Worm (Caenorhabditis elegans) whole organism, young adult: Measurements from ENCODE around the gene B0507.1.

Source experiments
- B0336.3 ChIP-seq: fragments of 200-800 bp; sonication (Bioruptor generic); IDR thresholded peaks from 2 replicates; pipeline ENCODE4 v1.3.6; 2022; ENCODE audit warnings: missing genetic modification characterization, missing compliant biosample characterization
- C06A6.2 ChIP-seq: fragments of 200-800 bp; sonication (Bioruptor generic); conservative IDR thresholded peaks from 2 replicates; pipeline ENCODE4 v1.3.6; 2022; ENCODE audit warnings: missing genetic modification characterization, missing compliant biosample characterization
- C17E4.6 ChIP-seq: fragments of 200-800 bp; sonication (Bioruptor generic); IDR thresholded peaks from 2 replicates; pipeline ENCODE4 v1.3.6; 2022; ENCODE audit warnings: missing genetic modification reagents, missing genetic modification characterization, missing compliant biosample characterization
- F33H1.4 ChIP-seq: fragments of 200-800 bp; sonication (Bioruptor generic); IDR thresholded peaks from 2 replicates; pipeline ENCODE4 v1.3.6; 2022; ENCODE audit warnings: missing genetic modification reagents, missing genetic modification characterization, missing compliant biosample characterization
- F39B2.1 ChIP-seq: fragments of 200-800 bp; sonication (Bioruptor generic); IDR thresholded peaks from 2 replicates; pipeline ENCODE4 v1.3.6; 2022; ENCODE audit warnings: missing genetic modification reagents, missing genetic modification characterization, missing compliant biosample characterization
- F49E8.2 ChIP-seq: sonication (generic microtip); optimal IDR thresholded peaks from 3 replicates; lab custom pipeline; 2017; ENCODE audit warnings: missing genetic modification characterization, mild to moderate bottlenecking, missing compliant biosample characterization, antibody characterized with exemption, moderate library complexity; ENCODE audit not compliant: insufficient read depth
- F55B11.4 ChIP-seq: sonication (generic microtip); optimal IDR thresholded peaks from 2 replicates; lab custom pipeline; 2016; ENCODE audit warnings: missing compliant biosample characterization, missing genetic modification characterization, borderline replicate concordance; ENCODE audit not compliant: insufficient read depth
- F57A8.1 ChIP-seq: fragments of 200-800 bp; sonication (Bioruptor generic); optimal IDR thresholded peaks from 2 replicates; lab custom pipeline; 2018; ENCODE audit warnings: mild to moderate bottlenecking, missing genetic modification characterization, moderate library complexity, missing compliant biosample characterization
- Y67H2A.10 ChIP-seq: fragments of 200-800 bp; sonication (Bioruptor generic); conservative IDR thresholded peaks from 2 replicates; pipeline ENCODE4 v1.3.6; 2022; ENCODE audit warnings: missing genetic modification reagents, missing genetic modification characterization, missing compliant biosample characterization
- attf-5 ChIP-seq: fragments of 200-800 bp; sonication (Bioruptor generic); optimal IDR thresholded peaks from 2 replicates; lab custom pipeline; 2018; ENCODE audit warnings: mild to moderate bottlenecking, missing genetic modification characterization, missing compliant biosample characterization
- cebp-1 ChIP-seq, 2 experiments: fragments of 200-800 bp in 1 of 2; sonication (Bioruptor generic) in 1 of 2; sonication (generic microtip) in 1 of 2; IDR thresholded peaks in 1 of 2; optimal IDR thresholded peaks in 1 of 2; 2 replicates each; pipeline versions ENCODE4 v1.3.6 to Lab custom; 2017 to 2022; ENCODE audit warnings: missing compliant biosample characterization in 2 of 2, missing genetic modification characterization in 2 of 2, mild to moderate bottlenecking in 1 of 2, missing genetic modification reagents in 1 of 2, moderate library complexity in 1 of 2
- dox-1 ChIP-seq: fragments of 200-800 bp; sonication (Bioruptor generic); IDR thresholded peaks from 2 replicates; pipeline ENCODE4 v1.3.6; 2022; ENCODE audit warnings: missing genetic modification reagents, missing genetic modification characterization, missing compliant biosample characterization
- dpff-1 ChIP-seq: sonication (generic microtip); optimal IDR thresholded peaks from 2 replicates; lab custom pipeline; 2017; ENCODE audit warnings: mild to moderate bottlenecking, missing genetic modification characterization, missing compliant biosample characterization
- efl-1 ChIP-seq: fragments of 150-350 bp; optimal IDR thresholded peaks from 2 replicates; lab custom pipeline; 2014; ENCODE audit warnings: missing biosample characterization, missing genetic modification reagents, missing genetic modification characterization
- hmg-1.2 ChIP-seq: fragments of 200-800 bp; sonication (Bioruptor generic); IDR thresholded peaks from 2 replicates; pipeline ENCODE4 v1.3.6; 2022; ENCODE audit warnings: missing genetic modification reagents, missing genetic modification characterization, missing compliant biosample characterization
- hsf-1 ChIP-seq: fragments of 200-800 bp; sonication (Bioruptor generic); IDR thresholded peaks from 2 replicates; pipeline ENCODE4 v1.3.6; 2022; ENCODE audit warnings: missing genetic modification reagents, missing genetic modification characterization, missing compliant biosample characterization
- let-526 ChIP-seq: fragments of 200-800 bp; sonication (Bioruptor generic); IDR thresholded peaks from 2 replicates; pipeline ENCODE4 v1.3.6; 2022; ENCODE audit warnings: missing genetic modification reagents, missing genetic modification characterization, missing compliant biosample characterization
- lir-1 ChIP-seq: fragments of 200-800 bp; sonication (Bioruptor generic); conservative IDR thresholded peaks from 2 replicates; pipeline ENCODE4 v1.3.6; 2022; ENCODE audit warnings: missing genetic modification reagents, missing genetic modification characterization, missing compliant biosample characterization
- lsl-1 ChIP-seq: fragments of 200-800 bp; sonication (Bioruptor generic); optimal IDR thresholded peaks from 2 replicates; lab custom pipeline; 2018; ENCODE audit warnings: mild to moderate bottlenecking, missing genetic modification characterization, moderate library complexity, missing compliant biosample characterization
- madf-10 ChIP-seq: sonication (generic microtip); optimal IDR thresholded peaks from 2 replicates; lab custom pipeline; 2016; ENCODE audit warnings: mild to moderate bottlenecking, missing genetic modification characterization, missing compliant biosample characterization
- madf-3 ChIP-seq: fragments of 200-800 bp; sonication (Bioruptor generic); IDR thresholded peaks from 2 replicates; pipeline ENCODE4 v1.3.6; 2022; ENCODE audit warnings: missing genetic modification reagents, missing genetic modification characterization, missing compliant biosample characterization
- nfya-2 ChIP-seq: fragments of 200-800 bp; sonication (Bioruptor generic); IDR thresholded peaks from 2 replicates; pipeline ENCODE4 v1.3.6; 2022; ENCODE audit warnings: missing genetic modification reagents, missing genetic modification characterization, missing compliant biosample characterization
- nhr-120 ChIP-seq: fragments of 200-800 bp; sonication (Bioruptor generic); IDR thresholded peaks from 2 replicates; pipeline ENCODE4 v1.3.6; 2022; ENCODE audit warnings: missing genetic modification characterization, missing compliant biosample characterization
- pbrm-1 ChIP-seq: fragments of 200-800 bp; sonication (Bioruptor generic); IDR thresholded peaks from 2 replicates; pipeline ENCODE4 v1.3.6; 2022; ENCODE audit warnings: missing genetic modification reagents, missing genetic modification characterization, missing compliant biosample characterization
- rec-8 ChIP-seq, 2 experiments: sonication (generic microtip); optimal IDR thresholded peaks; 2 replicates each; lab custom pipeline; 2016; ENCODE audit warnings: mild to moderate bottlenecking in 2 of 2, missing genetic modification characterization in 2 of 2, missing genetic modification reagents in 2 of 2, missing genotype in 2 of 2, missing biosample characterization in 1 of 2, missing compliant biosample characterization in 1 of 2, moderate library complexity in 1 of 2
- sea-2 ChIP-seq: fragments of 200-800 bp; sonication (Bioruptor generic); IDR thresholded peaks from 2 replicates; pipeline ENCODE4 v1.3.6; 2022; ENCODE audit warnings: missing genetic modification characterization, missing compliant biosample characterization
- snpc-1.3 ChIP-seq: sonication (generic microtip); optimal IDR thresholded peaks from 2 replicates; lab custom pipeline; 2017; ENCODE audit warnings: missing genetic modification characterization, mild to moderate bottlenecking, missing compliant biosample characterization, antibody characterized with exemption, moderate library complexity, missing genotype, missing genetic modification reagents; ENCODE audit not compliant: insufficient read depth
- snpc-3.4 ChIP-seq: sonication (generic microtip); optimal IDR thresholded peaks from 2 replicates; lab custom pipeline; 2017; ENCODE audit warnings: missing genetic modification characterization, mild to moderate bottlenecking, missing compliant biosample characterization, antibody characterized with exemption, moderate library complexity, missing genotype, missing genetic modification reagents
- sptf-2 ChIP-seq: fragments of 200-800 bp; sonication (Bioruptor generic); optimal IDR thresholded peaks from 2 replicates; lab custom pipeline; 2018; ENCODE audit warnings: mild to moderate bottlenecking, missing genetic modification characterization, missing compliant biosample characterization
- tbp1 ChIP-seq: fragments of 200-800 bp; sonication (Bioruptor generic); optimal IDR thresholded peaks from 2 replicates; lab custom pipeline; 2018; ENCODE audit warnings: mild to moderate bottlenecking, missing genetic modification characterization, missing compliant biosample characterization
- tbx-9 ChIP-seq: sonication (generic microtip); optimal IDR thresholded peaks from 2 replicates; lab custom pipeline; 2016; ENCODE audit warnings: borderline replicate concordance, missing genetic modification characterization, inconsistent platforms, missing compliant biosample characterization
- unc-130 ChIP-seq: sonication (generic microtip); optimal IDR thresholded peaks from 2 replicates; lab custom pipeline; 2016; ENCODE audit warnings: missing genetic modification reagents, missing genetic modification characterization, missing compliant biosample characterization
- zim-3 ChIP-seq: sonication (generic microtip); optimal IDR thresholded peaks from 2 replicates; lab custom pipeline; 2017; ENCODE audit warnings: mild to moderate bottlenecking, missing genetic modification characterization, moderate library complexity, missing compliant biosample characterization
- ztf-22 ChIP-seq: fragments of 200-800 bp; sonication (Bioruptor generic); optimal IDR thresholded peaks from 2 replicates; lab custom pipeline; 2018; ENCODE audit warnings: mild to moderate bottlenecking, missing genetic modification characterization, moderate library complexity, missing compliant biosample characterization
- ztf-26 ChIP-seq: sonication (generic microtip); optimal IDR thresholded peaks from 2 replicates; lab custom pipeline; 2017; ENCODE audit warnings: missing genetic modification characterization, missing compliant biosample characterization
- ztf-6 ChIP-seq: fragments of 200-800 bp; sonication (Bioruptor generic); IDR thresholded peaks from 2 replicates; pipeline ENCODE4 v1.3.6; 2022; ENCODE audit warnings: missing genetic modification reagents, missing genetic modification characterization, missing compliant biosample characterization

B0507.1 gene

DNA sequence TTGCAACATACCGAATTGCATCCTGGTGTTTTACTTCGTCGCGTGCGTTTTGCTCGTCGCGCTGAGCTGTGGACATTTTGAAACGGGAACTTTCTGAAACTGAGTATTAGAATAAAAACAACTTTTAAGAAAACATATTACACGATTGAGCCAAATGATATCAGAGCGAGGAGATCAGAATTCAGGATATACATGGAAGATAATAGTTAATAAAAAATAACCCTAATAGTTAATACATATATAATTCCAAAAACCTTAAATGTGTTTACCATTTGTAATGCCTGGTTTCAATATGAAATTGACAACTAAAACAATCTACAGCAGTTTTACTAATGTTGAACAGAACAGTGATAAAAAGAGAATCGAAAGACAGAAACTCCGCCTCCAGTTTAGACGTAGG is 13.5 kb upstream of the B0507.1 start, which contains the start of gene B0507.8:
TSS of gene B0507.8 (minus strand) at position 101 of the 400 bp plus-strand sequence.
- TF ChIP-seq F39B2.1 (no peak), zim-3 (tag; lab: Kevin White, UChicago) (no peak), cebp-1 (GFP tag; IDR thresholded peaks at IDR 0.05; lab: Robert Waterston, UW) (no peak), cebp-1 (tag; optimal IDR thresholded peaks at IDR 0.05; lab: Kevin White, UChicago) (no peak), lir-1 (GFP tag; lab: Robert Waterston, UW) (no peak), C06A6.2 (GFP tag; lab: Robert Waterston, UW) (no peak), B0336.3 (GFP tag; lab: Robert Waterston, UW) (no peak), ztf-26 (tag; lab: Kevin White, UChicago) (no peak)

ce11 chrV:8765938-8766337 is 10.4 kb upstream of the B0507.1 start, which contains the start of gene B0507.9:
Gene B0507.9, minus strand, starts transcription at chrV:8766038.
- TF ChIP-seq ztf-6 (no peak), attf-5 (GFP tag; lab: Kevin White, UChicago) (no peak), hmg-1.2 (GFP tag; lab: Robert Waterston, UW) (no peak), tbx-9 (tag; lab: Kevin White, UChicago) (no peak), F57A8.1 (no peak), unc-130 (GFP tag; lab: Kevin White, UChicago) (no peak), snpc-1.3 (no peak), nfya-2 (GFP tag; lab: Robert Waterston, UW) (no peak), C17E4.6 (GFP tag; lab: Robert Waterston, UW) (no peak), F39B2.1 (no peak), madf-3 (GFP tag; lab: Robert Waterston, UW) (no peak)

ce11 chrV:8767041-8767440 is 9.3 kb upstream of the B0507.1 start:
- TF ChIP-seq snpc-3.4 (no peak), sptf-2 (GFP tag; lab: Kevin White, UChicago) (no peak), F33H1.4 (no peak), F55B11.4 (no peak), efl-1 (GFP tag; lab: Kevin White, UChicago) (no peak), madf-10 (tag; lab: Kevin White, UChicago) (no peak), nhr-120 (GFP tag; lab: Robert Waterston, UW) (no peak), dpff-1 (tag; lab: Kevin White, UChicago) (no peak), let-526 (GFP tag; lab: Robert Waterston, UW) (no peak), pbrm-1 (GFP tag; lab: Robert Waterston, UW) (no peak), F49E8.2 (tag; lab: Kevin White, UChicago) (no peak), hsf-1 (GFP tag; lab: Robert Waterston, UW) (no peak), sea-2 (GFP tag; lab: Robert Waterston, UW) (no peak), ztf-22 (GFP tag; lab: Kevin White, UChicago) (no peak), rec-8 (tag; optimal IDR thresholded peaks at IDR 0.05; lab: Kevin White, UChicago) (no peak), tbp1 (GFP tag; lab: Kevin White, UChicago) (no peak), Y67H2A.10 (no peak), lsl-1 (GFP tag; lab: Kevin White, UChicago) (no peak), dox-1 (GFP tag; lab: Robert Waterston, UW) (no peak)
